Fruit fly (Drosophila melanogaster) whole organism, wandering third instar larva: Measurements from ENCODE around the gene spirit.

Experiments used
- CG32264 ChIP-seq: fragments of 200-800 bp; sonication (Bioruptor generic); optimal IDR thresholded peaks from 2 replicates; lab custom pipeline; 2016; ENCODE audit warnings: missing biosample characterization, missing genetic modification characterization
- CG9705 ChIP-seq: fragments of 200-800 bp; sonication (Bioruptor generic); optimal IDR thresholded peaks from 2 replicates; lab custom pipeline; 2018; ENCODE audit warnings: missing biosample characterization, mild to moderate bottlenecking, missing genetic modification characterization
- CrebA ChIP-seq: fragments of 200-800 bp; sonication (Bioruptor generic); optimal IDR thresholded peaks from 2 replicates; lab custom pipeline; 2016; ENCODE audit warnings: missing biosample characterization, mild to moderate bottlenecking, missing genetic modification characterization, borderline replicate concordance
- Dfd ChIP-seq: fragments of >200 bp; optimal IDR thresholded peaks from 2 replicates; lab custom pipeline; 2017; ENCODE audit warnings: missing biosample characterization, missing genetic modification characterization
- Dif ChIP-seq: fragments of 200-275, 200-300 bp; sonication (Bioruptor generic); optimal IDR thresholded peaks from 2 replicates; lab custom pipeline; 2018; ENCODE audit warnings: missing biosample characterization, missing genetic modification characterization; ENCODE audit not compliant: partially characterized antibody
- GATAd ChIP-seq: sonication (Bioruptor generic); optimal IDR thresholded peaks from 2 replicates; lab custom pipeline; 2016; ENCODE audit warnings: missing biosample characterization, missing genetic modification characterization
- HLH106 ChIP-seq: fragments of 200-800 bp; optimal IDR thresholded peaks from 3 replicates; lab custom pipeline; 2019; ENCODE audit warnings: missing biosample characterization, mild to moderate bottlenecking, missing genetic modification characterization, moderate library complexity
- Hnf4 ChIP-seq: fragments of 200-800 bp; sonication (Bioruptor generic); optimal IDR thresholded peaks from 2 replicates; lab custom pipeline; 2016; ENCODE audit warnings: missing biosample characterization, mild to moderate bottlenecking, missing genetic modification characterization
- Hr78 ChIP-seq: fragments of >200 bp; optimal IDR thresholded peaks from 2 replicates; lab custom pipeline; 2017; ENCODE audit warnings: missing biosample characterization, missing genetic modification characterization
- Hr83 ChIP-seq: fragments of 200-300 bp; sonication (Bioruptor generic); optimal IDR thresholded peaks from 2 replicates; lab custom pipeline; 2016; ENCODE audit warnings: missing biosample characterization, mild to moderate bottlenecking, missing genetic modification characterization, moderate library complexity; ENCODE audit not compliant: poor library complexity, severe bottlenecking
- Jra ChIP-seq: sonication (Bioruptor generic); optimal IDR thresholded peaks from 2 replicates; lab custom pipeline; 2016; ENCODE audit warnings: missing biosample characterization, missing genetic modification characterization
- Mio ChIP-seq: sonication (Bioruptor generic); optimal IDR thresholded peaks from 2 replicates; lab custom pipeline; 2016; ENCODE audit warnings: missing biosample characterization, missing genetic modification characterization
- Myc ChIP-seq: fragments of >200 bp; optimal IDR thresholded peaks from 2 replicates; lab custom pipeline; 2017
- N ChIP-seq: fragments of >200 bp; optimal IDR thresholded peaks from 2 replicates; lab custom pipeline; 2018; ENCODE audit warnings: missing biosample characterization, missing external identifiers, missing genetic modification characterization
- OdsH ChIP-seq: fragments of 200-800 bp; sonication (Bioruptor generic); optimal IDR thresholded peaks from 2 replicates; lab custom pipeline; 2016; ENCODE audit warnings: missing biosample characterization, mild to moderate bottlenecking, missing genetic modification characterization
- Rel ChIP-seq, 2 experiments: fragments of 200-800 bp; sonication (Bioruptor generic) in 1 of 2; optimal IDR thresholded peaks; 2 replicates in 1 of 2; 3 replicates in 1 of 2; lab custom pipeline; 2016 to 2019; ENCODE audit warnings: mild to moderate bottlenecking in 2 of 2, missing biosample characterization in 2 of 2, missing genetic modification characterization in 2 of 2, moderate library complexity in 1 of 2
- Sp1 ChIP-seq: fragments of 200-800 bp; sonication (Bioruptor generic); optimal IDR thresholded peaks from 3 replicates; lab custom pipeline; 2019; ENCODE audit warnings: missing biosample characterization, mild to moderate bottlenecking, missing genetic modification characterization, moderate library complexity
- Vsx2 ChIP-seq: fragments of 200-300, 225-300 bp; sonication (Bioruptor generic); optimal IDR thresholded peaks from 2 replicates; lab custom pipeline; 2018; ENCODE audit warnings: missing biosample characterization, missing genetic modification characterization; ENCODE audit not compliant: partially characterized antibody
- br ChIP-seq: fragments of 200-800 bp; sonication (Bioruptor generic); optimal IDR thresholded peaks from 2 replicates; lab custom pipeline; 2016; ENCODE audit warnings: missing biosample characterization, missing genetic modification characterization
- brk ChIP-seq: fragments of 200-800 bp; sonication (Bioruptor generic); optimal IDR thresholded peaks from 2 replicates; lab custom pipeline; 2016; ENCODE audit warnings: missing biosample characterization, mild to moderate bottlenecking, missing genetic modification characterization
- dl ChIP-seq, 2 experiments: fragments of 175-275, 200-275 bp in 1 of 2; fragments of 200-275 bp in 1 of 2; sonication (Bioruptor generic); optimal IDR thresholded peaks; lab custom pipeline; 2018; ENCODE audit warnings: mild to moderate bottlenecking in 2 of 2, missing biosample characterization in 2 of 2, missing genetic modification characterization in 2 of 2, moderate library complexity in 2 of 2; ENCODE audit not compliant: partially characterized antibody in 2 of 2, insufficient read depth in 1 of 2
- dmrt93B ChIP-seq: fragments of 200-800 bp; sonication (Bioruptor generic); optimal IDR thresholded peaks from 2 replicates; lab custom pipeline; 2018; ENCODE audit warnings: missing biosample characterization, mild to moderate bottlenecking, missing genetic modification characterization
- dsf ChIP-seq: sonication (Bioruptor generic); optimal IDR thresholded peaks from 2 replicates; lab custom pipeline; 2016; ENCODE audit warnings: missing biosample characterization, missing genetic modification characterization, borderline replicate concordance
- ey ChIP-seq: fragments of 200-800 bp; sonication (Bioruptor generic); optimal IDR thresholded peaks from 2 replicates; lab custom pipeline; 2016; ENCODE audit warnings: missing biosample characterization, missing genetic modification characterization
- foxo ChIP-seq, 2 experiments: fragments of 200-800 bp; sonication (Bioruptor generic); optimal IDR thresholded peaks; 2 replicates in 1 of 2; 3 replicates in 1 of 2; lab custom pipeline; 2016 to 2017; ENCODE audit warnings: missing biosample characterization in 2 of 2, missing genetic modification characterization in 2 of 2
- fru ChIP-seq: fragments of 200-800 bp; sonication (Bioruptor generic); optimal IDR thresholded peaks from 3 replicates; lab custom pipeline; 2016; ENCODE audit warnings: missing biosample characterization, mild to moderate bottlenecking, missing genetic modification characterization
- h ChIP-seq: fragments of 200-800 bp; sonication (Bioruptor generic); optimal IDR thresholded peaks from 3 replicates; lab custom pipeline; 2016; ENCODE audit warnings: missing biosample characterization, mild to moderate bottlenecking, missing genetic modification characterization
- jim ChIP-seq: fragments of 175-275, 200-325 bp; sonication (Bioruptor generic); optimal IDR thresholded peaks from 2 replicates; lab custom pipeline; 2016; ENCODE audit warnings: missing biosample characterization, mild to moderate bottlenecking, missing genetic modification characterization
- lola ChIP-seq: fragments of >200 bp; optimal IDR thresholded peaks from 2 replicates; lab custom pipeline; 2017; ENCODE audit warnings: missing biosample characterization, missing genetic modification characterization
- pan ChIP-seq: fragments of >200 bp; optimal IDR thresholded peaks from 2 replicates; lab custom pipeline; 2017
- psq ChIP-seq: fragments of 200-800 bp; sonication (Bioruptor generic); optimal IDR thresholded peaks from 3 replicates; lab custom pipeline; 2017; ENCODE audit warnings: missing biosample characterization, mild to moderate bottlenecking, missing genetic modification characterization, moderate library complexity
- rgr ChIP-seq: fragments of 200-800 bp; sonication (Bioruptor generic); optimal IDR thresholded peaks from 3 replicates; lab custom pipeline; 2016; ENCODE audit warnings: missing biosample characterization, mild to moderate bottlenecking, missing genetic modification characterization
- sage ChIP-seq: fragments of 200-800 bp; sonication (Bioruptor generic); optimal IDR thresholded peaks from 2 replicates; lab custom pipeline; 2016; ENCODE audit warnings: missing biosample characterization, mild to moderate bottlenecking, missing genetic modification characterization
- sv ChIP-seq: fragments of 200-800 bp; sonication (Bioruptor generic); optimal IDR thresholded peaks from 3 replicates; lab custom pipeline; 2016; ENCODE audit warnings: missing biosample characterization, missing genetic modification characterization
- tai ChIP-seq: sonication (Bioruptor generic); optimal IDR thresholded peaks from 2 replicates; lab custom pipeline; 2016; ENCODE audit warnings: missing biosample characterization, missing genetic modification characterization
- usp ChIP-seq: fragments of >200 bp; optimal IDR thresholded peaks from 2 replicates; lab custom pipeline; 2017; ENCODE audit warnings: missing biosample characterization, missing genetic modification characterization
- woc ChIP-seq: sonication (Bioruptor generic); optimal IDR thresholded peaks from 2 replicates; lab custom pipeline; 2016; ENCODE audit warnings: missing biosample characterization, mild to moderate bottlenecking, missing genetic modification characterization

Gene spirit

DNA sequence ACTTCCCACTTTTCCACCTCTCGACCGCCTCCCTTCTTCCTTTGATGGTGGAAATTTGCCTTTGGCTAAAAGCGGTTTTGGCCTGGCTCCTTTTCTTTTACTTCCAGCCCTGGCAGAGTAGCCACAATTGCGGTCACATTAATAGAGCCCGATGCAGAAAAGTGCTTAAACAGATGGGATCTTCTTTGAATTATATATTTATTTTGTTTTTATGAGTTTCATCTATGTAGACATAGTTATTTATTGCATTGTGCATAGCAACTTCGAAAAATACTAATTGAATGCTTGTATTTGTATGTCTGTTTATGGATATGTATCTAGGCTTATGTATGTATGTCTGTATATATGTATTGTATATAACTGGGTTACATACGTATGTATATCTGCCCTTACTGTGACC lies 31.4 kb downstream of the spirit start:
- TF ChIP-seq dsf (GFP tag; lab: Kevin White, UChicago) (no peak), Jra (GFP tag; lab: Kevin White, UChicago) (no peak), Rel (GFP tag; optimal IDR thresholded peaks at IDR 0.05; lab: Kevin White, UChicago) (no peak), Rel (tag; optimal IDR thresholded peaks at IDR 0.05; lab: Kevin White, UChicago) (no peak), foxo (GFP tag; optimal IDR thresholded peaks at IDR 0.05; lab: Kevin White, UChicago) (peak in 1 of 2 experiments; percentile 45), fru (GFP tag; lab: Kevin White, UChicago) (peak; percentile 28), brk (GFP tag; lab: Kevin White, UChicago) (no peak), pan (lab: Kevin White, UChicago) (no peak), ey (GFP tag; lab: Kevin White, UChicago) (peak; percentile 25), Sp1 (GFP tag; lab: Kevin White, UChicago) (peak; percentile 46), rgr (GFP tag; lab: Kevin White, UChicago) (no peak), N (GFP tag; lab: Kevin White, UChicago) (no peak), Hnf4 (GFP tag; lab: Kevin White, UChicago) (no peak), sv (no peak), OdsH (GFP tag; lab: Kevin White, UChicago) (no peak), h (GFP tag; lab: Kevin White, UChicago) (peak; percentile 15), HLH106 (tag; lab: Kevin White, UChicago) (peak; percentile 48), usp (GFP tag; lab: Kevin White, UChicago) (no peak), dl (GFP tag; optimal IDR thresholded peaks at IDR 0.05; lab: Kevin White, UChicago; ENCODE audit: insufficient read depth in 1 of 2, partially characterized antibody in 2 of 2) (no peak)

DNA sequence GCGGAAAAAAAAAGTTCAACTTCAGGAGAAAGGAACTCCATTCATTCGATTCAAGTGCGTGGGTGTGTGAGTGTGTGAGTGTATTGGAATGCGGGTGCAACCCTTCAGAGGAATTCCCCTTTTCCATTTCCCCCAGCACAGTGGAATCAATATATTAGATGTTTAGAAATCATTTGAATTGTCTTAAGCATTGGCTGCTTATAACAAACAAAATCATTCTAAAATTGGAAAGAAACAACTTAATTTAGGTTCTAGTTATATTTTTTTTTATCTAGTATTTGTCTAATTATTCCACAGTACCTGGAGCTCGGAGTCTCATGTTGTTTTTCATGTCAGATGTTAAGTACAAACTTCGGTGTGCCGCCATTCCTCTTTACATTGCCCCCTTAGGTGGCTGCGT lies 34.4 kb downstream of the spirit start:
- TF ChIP-seq dmrt93B (GFP tag; lab: Kevin White, UChicago) (no peak), CG32264 (GFP tag; lab: Kevin White, UChicago) (no peak), HLH106 (tag; lab: Kevin White, UChicago) (peak; percentile 42), psq (no peak), Dfd (GFP tag; lab: Kevin White, UChicago) (no peak), Hnf4 (GFP tag; lab: Kevin White, UChicago) (no peak), ey (GFP tag; lab: Kevin White, UChicago) (no peak), Hr78 (GFP tag; lab: Kevin White, UChicago) (no peak), Sp1 (GFP tag; lab: Kevin White, UChicago) (peak; percentile 25), Myc (lab: Kevin White, UChicago) (no peak), usp (GFP tag; lab: Kevin White, UChicago) (no peak), h (GFP tag; lab: Kevin White, UChicago) (peak; percentile 31), rgr (GFP tag; lab: Kevin White, UChicago) (peak; percentile 14), woc (no peak)
- TF ChIP-seq, all 38 proteins: peak for 4

DNA sequence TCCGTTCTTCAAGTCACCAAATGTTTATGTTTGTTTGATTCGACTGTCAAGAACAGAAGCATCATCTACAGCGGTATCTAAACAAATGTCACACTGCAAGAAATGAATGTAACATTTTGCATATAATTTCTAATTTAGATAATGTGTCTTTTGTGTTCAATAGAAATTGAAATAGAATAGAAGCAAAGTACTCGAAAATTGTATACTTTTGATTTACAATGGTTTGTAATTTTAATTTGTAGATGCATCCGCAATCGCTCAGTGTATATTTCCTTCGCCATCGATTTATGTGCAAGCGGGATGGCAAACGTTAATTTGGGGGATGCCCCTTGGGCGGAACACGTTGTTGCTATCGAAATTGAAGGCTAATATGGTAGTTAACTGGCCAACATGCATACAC lies 35.2 kb downstream of the spirit start:
- TF ChIP-seq lola: no peak
- no peak for TF ChIP-seq woc
- no peak for TF ChIP-seq brk (GFP tag; lab: Kevin White, UChicago)
- TF ChIP-seq pan (lab: Kevin White, UChicago): no peak
- no peak for TF ChIP-seq Hr78 (GFP tag; lab: Kevin White, UChicago)
- TF ChIP-seq foxo (GFP tag; optimal IDR thresholded peaks at IDR 0.05; lab: Kevin White, UChicago): peak in 1 of 2 experiments; percentile 46
- TF ChIP-seq Sp1 (GFP tag; lab: Kevin White, UChicago): peak; percentile 22
- TF ChIP-seq usp (GFP tag; lab: Kevin White, UChicago): no peak
- no peak for TF ChIP-seq CG9705 (GFP tag; lab: Kevin White, UChicago)
- TF ChIP-seq N (GFP tag; lab: Kevin White, UChicago): no peak
- TF ChIP-seq jim (GFP tag; lab: Kevin White, UChicago): no peak
- TF ChIP-seq Myc (lab: Kevin White, UChicago): no peak
- TF ChIP-seq sage (GFP tag; lab: Kevin White, UChicago): no peak
- TF ChIP-seq dmrt93B (GFP tag; lab: Kevin White, UChicago): no peak
- TF ChIP-seq GATAd (GFP tag; lab: Kevin White, UChicago): no peak
- no peak for TF ChIP-seq tai (GFP tag; lab: Kevin White, UChicago)
- TF ChIP-seq HLH106 (tag; lab: Kevin White, UChicago): peak; percentile 23
- TF ChIP-seq Hr83 (GFP tag; lab: Kevin White, UChicago): no peak
- no peak for TF ChIP-seq Jra (GFP tag; lab: Kevin White, UChicago)
- TF ChIP-seq Rel (GFP tag; optimal IDR thresholded peaks at IDR 0.05; lab: Kevin White, UChicago): no peak
- no peak for TF ChIP-seq Rel (tag; optimal IDR thresholded peaks at IDR 0.05; lab: Kevin White, UChicago)
- no peak for TF ChIP-seq dsf (GFP tag; lab: Kevin White, UChicago)
- peak; percentile 3 for TF ChIP-seq rgr (GFP tag; lab: Kevin White, UChicago)
- no peak for TF ChIP-seq psq
- TF ChIP-seq br (GFP tag; lab: Kevin White, UChicago): no peak
- no peak for TF ChIP-seq Dif
- TF ChIP-seq h (GFP tag; lab: Kevin White, UChicago): peak; percentile 17
- TF ChIP-seq Dfd (GFP tag; lab: Kevin White, UChicago): no peak
- peak; percentile 33 for TF ChIP-seq fru (GFP tag; lab: Kevin White, UChicago)
- TF ChIP-seq sv: no peak
- TF ChIP-seq OdsH (GFP tag; lab: Kevin White, UChicago): no peak
- TF ChIP-seq ey (GFP tag; lab: Kevin White, UChicago): peak; percentile 40
- no peak for TF ChIP-seq dl (GFP tag; optimal IDR thresholded peaks at IDR 0.05; lab: Kevin White, UChicago; ENCODE audit: insufficient read depth in 1 of 2, partially characterized antibody in 2 of 2)
- TF ChIP-seq Vsx2 (GFP tag; lab: Kevin White, UChicago): no peak
- no peak for TF ChIP-seq Mio (GFP tag; lab: Kevin White, UChicago)
- TF ChIP-seq Hnf4 (GFP tag; lab: Kevin White, UChicago): peak; percentile 21
- no peak for TF ChIP-seq CrebA (GFP tag; lab: Kevin White, UChicago)
